Fruit fly (Drosophila melanogaster) whole organism, embryonic: ENCODE measurements around the gene eIF4E5.

Source experiments
- Abd-B ChIP-seq: fragments of 200-800 bp; sonication (Bioruptor generic); optimal IDR thresholded peaks from 2 replicates; lab custom pipeline; 2018; ENCODE audit warnings: missing biosample characterization, mild to moderate bottlenecking, missing genetic modification characterization, moderate library complexity
- Bdp1 ChIP-seq: fragments of 200-800 bp; sonication (Bioruptor generic); optimal IDR thresholded peaks from 3 replicates; lab custom pipeline; 2016; ENCODE audit warnings: missing biosample characterization, missing genetic modification characterization
- CG12219 ChIP-seq: fragments of 200-800 bp; sonication (Bioruptor generic); optimal IDR thresholded peaks from 3 replicates; lab custom pipeline; 2018; ENCODE audit warnings: missing biosample characterization, mild to moderate bottlenecking, missing genetic modification characterization
- CG12299 ChIP-seq: fragments of 200-800 bp; sonication (Bioruptor generic); optimal IDR thresholded peaks from 2 replicates; lab custom pipeline; 2018; ENCODE audit warnings: missing biosample characterization, mild to moderate bottlenecking, missing genetic modification characterization
- CG17328 ChIP-seq: fragments of 200-800 bp; sonication (Bioruptor generic); IDR thresholded peaks from 2 replicates; pipeline ENCODE4 v1.3.6; 2022; ENCODE audit warnings: missing biosample characterization, missing genetic modification characterization
- CG17385 ChIP-seq: fragments of 200-800 bp; sonication (Bioruptor generic); optimal IDR thresholded peaks from 3 replicates; lab custom pipeline; 2018; ENCODE audit warnings: missing biosample characterization, mild to moderate bottlenecking, missing genetic modification characterization
- CG2202 ChIP-seq: fragments of 200-800 bp; sonication (Bioruptor generic); optimal IDR thresholded peaks from 2 replicates; lab custom pipeline; 2018; ENCODE audit warnings: missing biosample characterization, mild to moderate bottlenecking, missing genetic modification characterization
- CG30431 ChIP-seq: fragments of 200-800 bp; sonication (Bioruptor generic); optimal IDR thresholded peaks from 2 replicates; lab custom pipeline; 2017; ENCODE audit warnings: missing biosample characterization, missing genetic modification characterization
- CG3065 ChIP-seq: fragments of 200-800 bp; sonication (Bioruptor generic); optimal IDR thresholded peaks from 2 replicates; lab custom pipeline; 2016; ENCODE audit warnings: missing biosample characterization, missing genetic modification characterization
- CG31441 ChIP-seq: fragments of 200-800 bp; sonication (Bioruptor generic); IDR thresholded peaks from 2 replicates; pipeline ENCODE4 v1.3.6; 2022; ENCODE audit warnings: missing biosample characterization, missing genetic modification characterization
- CG3726 ChIP-seq: fragments of 200-800 bp; sonication (Bioruptor generic); IDR thresholded peaks from 3 replicates; pipeline ENCODE4, ENCODE4 v1.3.6; 2022; ENCODE audit warnings: missing biosample characterization, missing genetic modification characterization
- CG4404 ChIP-seq: fragments of 200-800 bp; sonication (Bioruptor generic); IDR thresholded peaks from 2 replicates; pipeline ENCODE4 v1.3.6; 2022; ENCODE audit warnings: missing biosample characterization, missing genetic modification characterization
- CG5245 ChIP-seq: fragments of 200-800 bp; sonication (Bioruptor generic); optimal IDR thresholded peaks from 3 replicates; lab custom pipeline; 2016; ENCODE audit warnings: missing biosample characterization, missing genetic modification characterization
- CG8290 ChIP-seq, 3 experiments: fragments of 200-800 bp; sonication (Bioruptor generic); optimal IDR thresholded peaks; 2 replicates each; lab custom pipeline; 2016 to 2019; ENCODE audit warnings: missing biosample characterization in 3 of 3, missing genetic modification characterization in 3 of 3, mild to moderate bottlenecking in 2 of 3, moderate library complexity in 1 of 3
- CG8388 ChIP-seq: fragments of 200-800 bp; sonication (Bioruptor generic); optimal IDR thresholded peaks from 2 replicates; lab custom pipeline; 2019; ENCODE audit warnings: missing biosample characterization, mild to moderate bottlenecking, missing genetic modification characterization, moderate library complexity
- CHES-1-like ChIP-seq: fragments of 200-800 bp; sonication (Bioruptor generic); optimal IDR thresholded peaks from 2 replicates; lab custom pipeline; 2016; ENCODE audit warnings: missing biosample characterization, missing genetic modification characterization
- CoRest ChIP-seq: fragments of 200-800 bp; sonication (Bioruptor generic); optimal IDR thresholded peaks from 3 replicates; lab custom pipeline; 2018; ENCODE audit warnings: missing biosample characterization, mild to moderate bottlenecking, missing genetic modification characterization, moderate library complexity
- Dip2 ChIP-seq: fragments of 200-800 bp; sonication (Bioruptor generic); IDR thresholded peaks from 2 replicates; pipeline ENCODE4 v1.3.6; 2022; ENCODE audit warnings: missing biosample characterization, missing genetic modification characterization
- Dll ChIP-seq: fragments of 200-800 bp; sonication (Bioruptor generic); IDR thresholded peaks from 4 replicates; pipeline ENCODE4 v1.3.6; 2022; ENCODE audit warnings: missing biosample characterization, missing genetic modification characterization; ENCODE audit not compliant: partially characterized antibody
- E2f1 ChIP-seq: fragments of 200-800 bp; sonication (Bioruptor generic); IDR thresholded peaks from 2 replicates; pipeline ENCODE4 v1.3.6; 2022; ENCODE audit warnings: missing biosample characterization, missing genetic modification characterization
- Ets65A ChIP-seq: fragments of 200-800 bp; sonication (Bioruptor generic); peaks from one replicate; lab custom pipeline; 2016; ENCODE audit warnings: missing biosample characterization, missing genetic modification characterization
- Fer2 ChIP-seq: fragments of 200-800 bp; sonication (Bioruptor generic); optimal IDR thresholded peaks from 2 replicates; lab custom pipeline; 2018; ENCODE audit warnings: missing biosample characterization, mild to moderate bottlenecking, missing genetic modification characterization, moderate library complexity
- H2.0 ChIP-seq: fragments of 200-800 bp; sonication (Bioruptor generic); IDR thresholded peaks from 2 replicates; pipeline ENCODE4 v1.3.6; 2022; ENCODE audit warnings: missing biosample characterization, missing genetic modification characterization
- Med ChIP-seq: fragments of 200-800 bp; sonication (Bioruptor generic); peaks from one replicate; lab custom pipeline; 2016; ENCODE audit warnings: missing biosample characterization, missing genetic modification characterization, mild to moderate bottlenecking, inconsistent platforms, moderate library complexity
- Neu2 ChIP-seq: fragments of 200-800 bp; sonication (Bioruptor generic); optimal IDR thresholded peaks from 3 replicates; lab custom pipeline; 2016; ENCODE audit warnings: missing biosample characterization, missing genetic modification characterization, borderline replicate concordance
- Optix ChIP-seq: fragments of 200-800 bp; sonication (Bioruptor generic); IDR thresholded peaks from 3 replicates; pipeline ENCODE4 v1.3.6; 2022; ENCODE audit warnings: missing biosample characterization, missing genetic modification characterization
- Sry-β ChIP-seq: fragments of 200-800 bp; sonication (Bioruptor generic); optimal IDR thresholded peaks from 2 replicates; lab custom pipeline; 2018; ENCODE audit warnings: missing biosample characterization, mild to moderate bottlenecking, missing genetic modification characterization, moderate library complexity
- Sry-δ ChIP-seq: fragments of 200-800 bp; sonication (Bioruptor generic); optimal IDR thresholded peaks from 2 replicates; lab custom pipeline; 2016; ENCODE audit warnings: missing biosample characterization, missing genetic modification characterization
- Xbp1 ChIP-seq: fragments of 200-800 bp; sonication (Bioruptor generic); optimal IDR thresholded peaks from 3 replicates; lab custom pipeline; 2016; ENCODE audit warnings: missing biosample characterization, mild to moderate bottlenecking, missing genetic modification characterization
- YL-1 ChIP-seq: fragments of 200-800 bp; sonication (Bioruptor generic); optimal IDR thresholded peaks from 3 replicates; lab custom pipeline; 2017; ENCODE audit warnings: missing biosample characterization, mild to moderate bottlenecking, missing genetic modification characterization
- chm ChIP-seq: fragments of 200-800 bp; sonication (Bioruptor generic); IDR thresholded peaks from 2 replicates; pipeline ENCODE4 v1.3.6; 2022; ENCODE audit warnings: missing biosample characterization, missing genetic modification characterization
- cwo ChIP-seq: fragments of 200-800 bp; sonication (Bioruptor generic); optimal IDR thresholded peaks from 3 replicates; lab custom pipeline; 2017; ENCODE audit warnings: missing biosample characterization, missing genetic modification characterization, mild to moderate bottlenecking, moderate library complexity, missing genetic modification reagents
- dimm ChIP-seq: fragments of 200-800 bp; sonication (Bioruptor generic); IDR thresholded peaks from 2 replicates; pipeline ENCODE4 v1.3.6; 2022; ENCODE audit warnings: missing biosample characterization, missing genetic modification characterization
- dpn ChIP-seq, 2 experiments: fragments of 200-800 bp; sonication (Bioruptor generic); optimal IDR thresholded peaks; 3 replicates each; lab custom pipeline; 2016; ENCODE audit warnings: missing biosample characterization in 2 of 2, missing genetic modification characterization in 2 of 2
- emc ChIP-seq: fragments of 200-800 bp; sonication (Bioruptor generic); optimal IDR thresholded peaks from 2 replicates; lab custom pipeline; 2016; ENCODE audit warnings: missing biosample characterization, missing genetic modification characterization
- gcm ChIP-seq: fragments of 200-800 bp; sonication (Bioruptor generic); optimal IDR thresholded peaks from 2 replicates; lab custom pipeline; 2019; ENCODE audit warnings: missing biosample characterization, mild to moderate bottlenecking, missing genetic modification characterization, moderate library complexity
- gsb ChIP-seq: fragments of 200-800 bp; sonication (Bioruptor generic); IDR thresholded peaks from 2 replicates; pipeline ENCODE4 v1.3.6; 2022; ENCODE audit warnings: missing biosample characterization, missing genetic modification characterization
- hbn ChIP-seq: fragments of 200-800 bp; sonication (Bioruptor generic); IDR thresholded peaks from 2 replicates; pipeline ENCODE4 v1.3.6; 2022; ENCODE audit warnings: missing biosample characterization, missing genetic modification characterization; ENCODE audit not compliant: partially characterized antibody
- lab ChIP-seq: fragments of 200-800 bp; sonication (Bioruptor generic); optimal IDR thresholded peaks from 3 replicates; lab custom pipeline; 2017; ENCODE audit warnings: missing biosample characterization, missing genetic modification characterization, mild to moderate bottlenecking, moderate library complexity, missing genetic modification reagents
- lbe ChIP-seq: fragments of 200-800 bp; sonication (Bioruptor generic); optimal IDR thresholded peaks from 2 replicates; lab custom pipeline; 2016; ENCODE audit warnings: missing biosample characterization, mild to moderate bottlenecking, missing genetic modification characterization
- maf-S ChIP-seq: fragments of 200-800 bp; sonication (Bioruptor generic); optimal IDR thresholded peaks from 2 replicates; lab custom pipeline; 2016; ENCODE audit warnings: missing biosample characterization, missing genetic modification characterization
- mam ChIP-seq: fragments of 200-800 bp; sonication (Bioruptor generic); optimal IDR thresholded peaks from 3 replicates; lab custom pipeline; 2016; ENCODE audit warnings: missing biosample characterization, missing genetic modification characterization
- pan ChIP-seq, 4 experiments: fragments of >200 bp in 3 of 4; fragments of 200-800 bp in 1 of 4; sonication (Bioruptor generic) in 1 of 4; optimal IDR thresholded peaks in 3 of 4; IDR thresholded peaks in 1 of 4; 2 replicates each; pipeline versions ENCODE4 v1.3.6 to Lab custom; 2017 to 2022; ENCODE audit warnings: missing biosample characterization in 2 of 4, missing genetic modification characterization in 2 of 4, mixed read lengths in 1 of 4
- pb ChIP-seq: fragments of 200-800 bp; sonication (Bioruptor generic); optimal IDR thresholded peaks from 3 replicates; lab custom pipeline; 2016; ENCODE audit warnings: missing biosample characterization, missing genetic modification characterization
- repo ChIP-seq: fragments of 200-800 bp; sonication (Bioruptor generic); optimal IDR thresholded peaks from 2 replicates; lab custom pipeline; 2016; ENCODE audit warnings: missing biosample characterization, missing genetic modification characterization
- slou ChIP-seq: fragments of 200-800 bp; sonication (Bioruptor generic); optimal IDR thresholded peaks from 3 replicates; lab custom pipeline; 2016; ENCODE audit warnings: missing biosample characterization, missing genetic modification characterization
- sob ChIP-seq: fragments of 200-800 bp; sonication (Bioruptor generic); IDR thresholded peaks from 2 replicates; pipeline ENCODE4 v1.3.6; 2022; ENCODE audit warnings: missing biosample characterization, missing genetic modification characterization
- tup ChIP-seq: fragments of 200-800 bp; sonication (Bioruptor generic); optimal IDR thresholded peaks from 2 replicates; lab custom pipeline; 2016; ENCODE audit warnings: missing biosample characterization, mild to moderate bottlenecking, missing genetic modification characterization, moderate library complexity
- twi ChIP-seq: fragments of 200-800 bp; optimal IDR thresholded peaks from 2 replicates; lab custom pipeline; 2019; ENCODE audit warnings: missing biosample characterization, mild to moderate bottlenecking, missing genetic modification characterization, moderate library complexity

eIF4E5 gene

dm6 chr3L:7850771-7851358 is 43.8 kb upstream of the eIF4E5 start (continued):
- TF ChIP-seq pan (optimal IDR thresholded peaks at IDR 0.05; lab: Kevin White, UChicago), result no peak
- TF ChIP-seq pan (GFP tag; optimal IDR thresholded peaks at IDR 0.05 in 1 of 2, IDR thresholded peaks at IDR 0.05 in 1 of 2), result peak in 1 of 2 experiments; percentile 92
- peak; percentile 79 for TF ChIP-seq CG17328
- TF ChIP-seq Ets65A (GFP tag; lab: Kevin White, UChicago), result peak; percentile 96
- TF ChIP-seq Neu2 (GFP tag; lab: Kevin White, UChicago), result no peak
- peak; percentile 65 for TF ChIP-seq Sry-δ
- peak; percentile 76 for TF ChIP-seq emc (GFP tag; lab: Kevin White, UChicago)
- TF ChIP-seq sob (GFP tag; lab: Robert Waterston, UW), result peak; percentile 93
- no peak for TF ChIP-seq Dip2
- TF ChIP-seq Med (GFP tag; lab: Kevin White, UChicago), result peak; percentile 97
- peak; percentile 33 for TF ChIP-seq CG3065 (GFP tag; lab: Kevin White, UChicago)
- peak; percentile 87 for TF ChIP-seq mam (GFP tag; lab: Kevin White, UChicago)
- TF ChIP-seq Fer2, result peak; percentile 76
- peak; percentile 82 for TF ChIP-seq gcm (GFP tag; lab: Kevin White, UChicago)
- peak; percentile 70 for TF ChIP-seq maf-S (GFP tag; lab: Kevin White, UChicago)
- TF ChIP-seq tup, result peak; percentile 70
- no peak for TF ChIP-seq dimm (GFP tag; lab: Robert Waterston, UW)
- TF ChIP-seq CG4404, result peak; percentile 36
- peak; percentile 40 for TF ChIP-seq CG8290 (GFP tag; optimal IDR thresholded peaks at IDR 0.05; lab: Kevin White, UChicago)
- peak in 1 of 2 experiments; percentile 86 for TF ChIP-seq CG8290 (tag; optimal IDR thresholded peaks at IDR 0.05; lab: Kevin White, UChicago)
- peak; percentile 73 for TF ChIP-seq Abd-B
- peak; percentile 22 for TF ChIP-seq Sry-β
- peak; percentile 89 for TF ChIP-seq dpn (GFP tag; optimal IDR thresholded peaks at IDR 0.05; lab: Kevin White, UChicago)
- TF ChIP-seq repo, result peak; percentile 77
- peak; percentile 79 for TF ChIP-seq gsb (GFP tag; lab: Robert Waterston, UW)
- peak; percentile 86 for TF ChIP-seq CG17385 (GFP tag; lab: Kevin White, UChicago)
- TF ChIP-seq H2.0 (GFP tag; lab: Robert Waterston, UW), result peak; percentile 67
- TF ChIP-seq CG30431 (GFP tag; lab: Kevin White, UChicago), result peak; percentile 56
- TF ChIP-seq CoRest (tag; lab: Kevin White, UChicago), result peak; percentile 89
- peak; percentile 66; the same call in 1 of the 2 replicates for TF ChIP-seq chm (GFP tag; lab: Robert Waterston, UW)
- TF ChIP-seq pb (GFP tag; lab: Kevin White, UChicago), result peak; percentile 59
- no peak for TF ChIP-seq hbn (GFP tag; lab: Robert Waterston, UW)
- TF ChIP-seq YL-1, result no peak
- TF ChIP-seq Xbp1 (GFP tag; lab: Kevin White, UChicago), result peak; percentile 86
- TF ChIP-seq Dll (GFP tag; lab: Robert Waterston, UW), result no peak
- TF ChIP-seq CG3726, result peak; percentile 82; the same call in 2 of the 3 replicates
- no peak for TF ChIP-seq lbe (GFP tag; lab: Kevin White, UChicago)
- TF ChIP-seq lab (GFP tag; lab: Kevin White, UChicago), result peak; percentile 96
- peak; percentile 60 for TF ChIP-seq CG2202
- peak; percentile 88 for TF ChIP-seq CG31441 (GFP tag; lab: Robert Waterston, UW)
- TF ChIP-seq CHES-1-like (GFP tag; lab: Kevin White, UChicago), result peak; percentile 87
- TF ChIP-seq CG5245 (GFP tag; lab: Kevin White, UChicago), result peak; percentile 65
- TF ChIP-seq CG8388, result peak; percentile 82
- TF ChIP-seq CG12219 (GFP tag; lab: Kevin White, UChicago), result peak; percentile 78
- peak; percentile 74 for TF ChIP-seq Bdp1 (GFP tag; lab: Kevin White, UChicago)
- TF ChIP-seq Optix (GFP tag; lab: Robert Waterston, UW), result peak; percentile 65; the same call in 2 of the 3 replicates
- TF ChIP-seq slou (GFP tag; lab: Kevin White, UChicago), result peak; percentile 63
- peak; percentile 94 for TF ChIP-seq cwo (GFP tag; lab: Kevin White, UChicago)
- TF ChIP-seq E2f1 (GFP tag; lab: Robert Waterston, UW), result peak; percentile 86
- peak; percentile 44 for TF ChIP-seq twi (tag; lab: Kevin White, UChicago)
- peak; percentile 73 for TF ChIP-seq CG12299 (tag; lab: Kevin White, UChicago)
